Fruit fly (Drosophila melanogaster): ENCODE data around the gene Tbcc.

The Tbcc gene

DNA sequence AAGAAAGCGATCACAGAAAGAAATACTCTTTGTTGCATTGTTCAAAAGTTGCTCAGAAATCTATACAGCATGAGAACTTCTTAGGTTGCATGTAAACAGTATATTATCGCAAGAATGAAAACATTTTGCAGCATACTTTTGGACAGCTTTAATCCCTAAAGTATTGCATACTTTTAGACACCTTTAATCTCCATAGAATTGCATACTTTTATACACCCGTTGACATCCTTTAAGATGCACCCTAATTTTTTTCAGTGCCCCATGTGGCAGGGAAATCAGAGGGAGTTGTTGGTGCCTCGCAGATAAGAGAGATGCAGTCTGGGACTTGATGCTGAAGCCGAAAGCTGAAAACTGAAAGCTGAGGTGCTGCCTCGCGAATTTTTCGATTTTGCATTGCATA is 8.2 kb downstream of the Tbcc start:
- TF ChIP-seq toe (GFP tag; optimal IDR thresholded peaks at IDR 0.05) (no peak), CG14711 (tag; optimal IDR thresholded peaks at IDR 0.05) (no peak), CG7101 (tag; optimal IDR thresholded peaks at IDR 0.05) (no peak), CG7045 (GFP tag; optimal IDR thresholded peaks at IDR 0.05) (no peak)

DNA sequence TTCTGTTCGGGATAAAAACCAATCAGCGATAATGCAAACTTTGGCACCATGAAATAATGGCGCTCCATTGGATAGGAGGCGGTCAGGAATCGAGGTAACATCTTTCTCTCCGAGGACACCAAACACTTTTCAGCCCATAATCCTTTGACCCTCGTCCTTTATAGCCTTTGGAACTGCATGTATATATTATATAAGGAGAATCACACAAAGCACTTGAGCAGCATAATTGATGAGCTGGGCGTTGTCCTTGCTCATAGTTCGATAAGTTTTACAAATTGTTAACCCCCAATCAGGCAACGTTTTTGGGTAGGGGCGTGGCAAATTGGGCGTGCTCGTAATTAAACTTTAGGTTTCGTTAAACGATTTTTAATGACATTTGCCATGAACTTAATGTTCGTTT is 21.6 kb downstream of the Tbcc start, which contains the start of gene Or24a:
Gene Or24a (minus strand): TSS at position 101 of the 400 bp plus-strand sequence.
- TF ChIP-seq pad (GFP tag; optimal IDR thresholded peaks at IDR 0.05) (no peak), tj (GFP tag; optimal IDR thresholded peaks at IDR 0.05) (no peak), CG33017 (tag; optimal IDR thresholded peaks at IDR 0.05) (no peak), Hr96 (GFP tag; optimal IDR thresholded peaks at IDR 0.05) (no peak), ovo (GFP tag; optimal IDR thresholded peaks at IDR 0.05) (no peak), CG12768 (GFP tag; optimal IDR thresholded peaks at IDR 0.05) (no peak), CG14711 (tag; optimal IDR thresholded peaks at IDR 0.05) (no peak), Clk (GFP tag; optimal IDR thresholded peaks at IDR 0.05) (no peak), cnc (optimal IDR thresholded peaks at IDR 0.05) (no peak), CG7101 (tag; optimal IDR thresholded peaks at IDR 0.05) (no peak), CG5204 (GFP tag; optimal IDR thresholded peaks at IDR 0.05) (no peak), kay (GFP tag; ENCODE audit: borderline replicate concordance) (no peak), bab1 (GFP tag; optimal IDR thresholded peaks at IDR 0.05) (no peak), CG1620 (GFP tag; optimal IDR thresholded peaks at IDR 0.05) (no peak)

- TF ChIP-seq pad (GFP tag; optimal IDR thresholded peaks at IDR 0.05) (no peak), ovo (GFP tag; optimal IDR thresholded peaks at IDR 0.05) (no peak), CG5204 (GFP tag; optimal IDR thresholded peaks at IDR 0.05) (no peak), bab1 (GFP tag; optimal IDR thresholded peaks at IDR 0.05) (no peak), Crg-1 (GFP tag; optimal IDR thresholded peaks at IDR 0.05) (no peak), CG7101 (tag; optimal IDR thresholded peaks at IDR 0.05) (no peak), Hr96 (GFP tag; optimal IDR thresholded peaks at IDR 0.05) (no peak), cic (GFP tag; optimal IDR thresholded peaks at IDR 0.05) (no peak), cnc (optimal IDR thresholded peaks at IDR 0.05) (no peak), CG1620 (GFP tag; optimal IDR thresholded peaks at IDR 0.05) (no peak), CG33017 (tag; optimal IDR thresholded peaks at IDR 0.05) (no peak), Clk (GFP tag; optimal IDR thresholded peaks at IDR 0.05) (no peak), kay (GFP tag; ENCODE audit: borderline replicate concordance) (no peak), toe (GFP tag; optimal IDR thresholded peaks at IDR 0.05) (no peak)
Measured at dm6 chr2L:4148979-4149378, 38.6 kb downstream of the Tbcc start, which contains the start of gene CG2955. Gene CG2955, plus strand, starts transcription at chr2L:4149279.

dm6 chr2L:4146317-4146716 is 41.3 kb downstream of the Tbcc start:
- TF ChIP-seq cnc (optimal IDR thresholded peaks at IDR 0.05) (no peak), CG1620 (GFP tag; optimal IDR thresholded peaks at IDR 0.05) (no peak), toe (GFP tag; optimal IDR thresholded peaks at IDR 0.05) (no peak), Clk (GFP tag; optimal IDR thresholded peaks at IDR 0.05) (no peak), CG12768 (GFP tag; optimal IDR thresholded peaks at IDR 0.05) (no peak), CG33017 (tag; optimal IDR thresholded peaks at IDR 0.05) (no peak), Mnt (GFP tag; optimal IDR thresholded peaks at IDR 0.05) (no peak)

Measured in whole organism, adult.